Worm (Caenorhabditis elegans) whole organism, L1 larva: ENCODE data around the gene rpb-6.

Experiments used
- ama-1 ChIP-seq: fragments of 150-350 bp; optimal IDR thresholded peaks from 2 replicates; lab custom pipeline; 2014
- blmp-1 ChIP-seq: fragments of 150-350 bp; optimal IDR thresholded peaks from 2 replicates; lab custom pipeline; 2014; ENCODE audit warnings: missing biosample characterization, missing genetic modification characterization
- ceh-8 ChIP-seq: fragments of 200-800 bp; sonication (Bioruptor generic); optimal IDR thresholded peaks from 2 replicates; lab custom pipeline; 2018; ENCODE audit warnings: mild to moderate bottlenecking, missing genetic modification characterization, moderate library complexity, missing compliant biosample characterization
- ceh-82 ChIP-seq, 3 experiments: fragments of 150-350 bp in 1 of 3; sonication (generic microtip) in 2 of 3; optimal IDR thresholded peaks; 2 replicates each; lab custom pipeline; 2014 to 2017; ENCODE audit warnings: missing biosample characterization in 3 of 3, missing genetic modification characterization in 3 of 3
- ceh-90 ChIP-seq: sonication (generic microtip); optimal IDR thresholded peaks from 2 replicates; lab custom pipeline; 2016; ENCODE audit warnings: missing genetic modification characterization, missing compliant biosample characterization
- ces-1 ChIP-seq: fragments of 150-350 bp; optimal IDR thresholded peaks from 2 replicates; lab custom pipeline; 2014; ENCODE audit warnings: missing biosample characterization, missing genetic modification reagents, missing genetic modification characterization
- elt-3 ChIP-seq, 6 experiments: fragments of 150-350 bp in 1 of 6; sonication (generic microtip); optimal IDR thresholded peaks; 2 replicates each; lab custom pipeline; 2017 to 2018; ENCODE audit warnings: missing biosample characterization in 6 of 6, missing genetic modification characterization in 6 of 6, inconsistent platforms in 1 of 6
- fkh-10 ChIP-seq: sonication (generic microtip); optimal IDR thresholded peaks from 2 replicates; lab custom pipeline; 2017; ENCODE audit warnings: missing biosample characterization, missing genetic modification reagents, missing genetic modification characterization
- fkh-8 ChIP-seq: sonication (generic microtip); optimal IDR thresholded peaks from 2 replicates; lab custom pipeline; 2016; ENCODE audit warnings: mild to moderate bottlenecking, missing genetic modification characterization, missing compliant biosample characterization
- fos-1 ChIP-seq: fragments of 150-350 bp; optimal IDR thresholded peaks from 2 replicates; lab custom pipeline; 2014; ENCODE audit warnings: missing biosample characterization, missing genetic modification characterization
- hlh-17 ChIP-seq: fragments of 200-800 bp; sonication (Bioruptor generic); optimal IDR thresholded peaks from 2 replicates; lab custom pipeline; 2018; ENCODE audit warnings: missing genetic modification characterization, mild to moderate bottlenecking, missing compliant biosample characterization, moderate library complexity, borderline replicate concordance
- hpl-2 ChIP-seq: fragments of 150-350 bp; optimal IDR thresholded peaks from 2 replicates; lab custom pipeline; 2014; ENCODE audit warnings: missing biosample characterization, missing genetic modification reagents, missing genetic modification characterization
- isw-1 ChIP-seq: fragments of 200-800 bp; sonication (Bioruptor generic); IDR thresholded peaks from 2 replicates; pipeline ENCODE4 v1.3.6; 2022; ENCODE audit warnings: missing genetic modification characterization, missing compliant biosample characterization
- jun-1 ChIP-seq: fragments of 150-350 bp; optimal IDR thresholded peaks from 2 replicates; lab custom pipeline; 2014; ENCODE audit warnings: missing biosample characterization, missing genetic modification reagents, missing genetic modification characterization
- lin-13 ChIP-seq: fragments of 150-350 bp; optimal IDR thresholded peaks from 2 replicates; lab custom pipeline; 2014; ENCODE audit warnings: missing biosample characterization, missing genetic modification reagents, missing genetic modification characterization
- lin-35 ChIP-seq, 2 experiments: fragments of 150-350 bp; optimal IDR thresholded peaks; 2 replicates each; lab custom pipeline; 2014; ENCODE audit warnings: missing biosample characterization in 2 of 2, missing genetic modification characterization in 2 of 2, missing genetic modification reagents in 2 of 2
- lir-3 ChIP-seq: sonication (generic microtip); optimal IDR thresholded peaks from 2 replicates; lab custom pipeline; 2016; ENCODE audit warnings: mild to moderate bottlenecking, missing genetic modification characterization, moderate library complexity, missing compliant biosample characterization; ENCODE audit not compliant: poor library complexity
- lsy-2 ChIP-seq, 2 experiments: fragments of 150-350 bp; optimal IDR thresholded peaks; 2 replicates each; lab custom pipeline; 2014; ENCODE audit warnings: missing biosample characterization in 2 of 2, missing genetic modification characterization in 2 of 2
- mdl-1 ChIP-seq, 2 experiments: fragments of 150-350 bp; optimal IDR thresholded peaks; 2 replicates each; lab custom pipeline; 2014 to 2017; ENCODE audit warnings: missing biosample characterization in 2 of 2, missing genetic modification characterization in 2 of 2, inconsistent platforms in 1 of 2
- mep-1 ChIP-seq: fragments of 150-350 bp; optimal IDR thresholded peaks from 2 replicates; lab custom pipeline; 2014; ENCODE audit warnings: missing biosample characterization, missing genetic modification characterization
- nhr-12 ChIP-seq: sonication (generic microtip); optimal IDR thresholded peaks from 2 replicates; lab custom pipeline; 2017; ENCODE audit warnings: missing biosample characterization, missing genetic modification characterization
- nhr-237 ChIP-seq: fragments of 150-350 bp; optimal IDR thresholded peaks from 2 replicates; lab custom pipeline; 2014; ENCODE audit warnings: missing biosample characterization, missing genetic modification characterization
- nhr-28 ChIP-seq: fragments of 150-350 bp; optimal IDR thresholded peaks from 2 replicates; lab custom pipeline; 2014; ENCODE audit warnings: missing biosample characterization, missing genetic modification characterization
- nhr-47 ChIP-seq: sonication (generic microtip); optimal IDR thresholded peaks from 2 replicates; lab custom pipeline; 2016; ENCODE audit warnings: mild to moderate bottlenecking, missing genetic modification characterization, moderate library complexity, missing compliant biosample characterization
- nhr-71 ChIP-seq: sonication (generic microtip); optimal IDR thresholded peaks from 2 replicates; lab custom pipeline; 2016; ENCODE audit warnings: mild to moderate bottlenecking, missing genetic modification characterization, moderate library complexity, missing compliant biosample characterization
- nhr-76 ChIP-seq: sonication (generic microtip); optimal IDR thresholded peaks from 2 replicates; lab custom pipeline; 2017; ENCODE audit warnings: missing biosample characterization, missing genetic modification characterization
- nhr-77 ChIP-seq: fragments of 150-350 bp; optimal IDR thresholded peaks from 2 replicates; lab custom pipeline; 2014; ENCODE audit warnings: missing biosample characterization, missing genetic modification characterization
- nhr-84 ChIP-seq: sonication (generic microtip); optimal IDR thresholded peaks from 2 replicates; lab custom pipeline; 2017; ENCODE audit warnings: missing biosample characterization, missing genetic modification characterization
- nhr-90 ChIP-seq: sonication (generic microtip); optimal IDR thresholded peaks from 2 replicates; lab custom pipeline; 2016; ENCODE audit warnings: mild to moderate bottlenecking, missing genetic modification characterization, missing compliant biosample characterization; ENCODE audit not compliant: poor library complexity
- pag-3 ChIP-seq: sonication (generic microtip); optimal IDR thresholded peaks from 2 replicates; lab custom pipeline; 2017; ENCODE audit warnings: missing genetic modification characterization, mild to moderate bottlenecking, missing compliant biosample characterization, antibody characterized with exemption, borderline replicate concordance; ENCODE audit not compliant: insufficient read depth
- pax-3 ChIP-seq: fragments of 200-800 bp; sonication (Bioruptor generic); optimal IDR thresholded peaks from 2 replicates; lab custom pipeline; 2018; ENCODE audit warnings: mild to moderate bottlenecking, missing genetic modification characterization, moderate library complexity, missing compliant biosample characterization
- rnt-1 ChIP-seq: sonication (generic microtip); optimal IDR thresholded peaks from 2 replicates; lab custom pipeline; 2016; ENCODE audit warnings: mild to moderate bottlenecking, missing genetic modification characterization, moderate library complexity, missing compliant biosample characterization
- snu-23 ChIP-seq: sonication (generic microtip); optimal IDR thresholded peaks from 2 replicates; lab custom pipeline; 2016; ENCODE audit warnings: missing genetic modification characterization, missing compliant biosample characterization
- unc-130 ChIP-seq: fragments of 150-350 bp; optimal IDR thresholded peaks from 2 replicates; lab custom pipeline; 2017; ENCODE audit warnings: missing biosample characterization, missing genetic modification characterization, inconsistent platforms
- unc-30 ChIP-seq: sonication (generic microtip); optimal IDR thresholded peaks from 2 replicates; lab custom pipeline; 2017; ENCODE audit warnings: missing biosample characterization, missing genetic modification characterization
- unc-86 ChIP-seq: sonication (generic microtip); optimal IDR thresholded peaks from 2 replicates; lab custom pipeline; 2016; ENCODE audit warnings: missing genetic modification characterization, missing compliant biosample characterization
- vab-15 ChIP-seq: sonication (generic microtip); optimal IDR thresholded peaks from 2 replicates; lab custom pipeline; 2017; ENCODE audit warnings: missing genotype, mild to moderate bottlenecking, missing genetic modification characterization, missing compliant biosample characterization
- xbp-1 ChIP-seq: sonication (generic microtip); optimal IDR thresholded peaks from 2 replicates; lab custom pipeline; 2016; ENCODE audit warnings: missing genetic modification characterization, missing compliant biosample characterization
- zip-4 ChIP-seq: fragments of 200-800 bp; sonication (Bioruptor generic); optimal IDR thresholded peaks from 2 replicates; lab custom pipeline; 2018; ENCODE audit warnings: mild to moderate bottlenecking, missing genetic modification characterization, moderate library complexity, missing compliant biosample characterization

Gene rpb-6

ce11 chrII:10598039-10598438 is 18.9 kb downstream of the rpb-6 start, which contains the start of gene C14A4.8:
Gene C14A4.8 (minus strand): TSS chrII:10598139.
- TF ChIP-seq nhr-90 (tag; lab: Kevin White, UChicago) = no peak
- TF ChIP-seq elt-3 (tag; optimal IDR thresholded peaks at IDR 0.05; lab: Kevin White, UChicago) = no peak
- no peak for TF ChIP-seq pax-3 (tag; lab: Kevin White, UChicago)
- TF ChIP-seq ces-1 (GFP tag; lab: Kevin White, UChicago) = no peak
- no peak for TF ChIP-seq nhr-237 (tag; lab: Kevin White, UChicago)
- TF ChIP-seq, all 84 proteins: peak for 0

- no peak for TF ChIP-seq ceh-8 (GFP tag; lab: Kevin White, UChicago)
- TF ChIP-seq blmp-1 (tag; lab: Kevin White, UChicago) = peak; percentile 99
Observed at ce11 chrII:10598970-10599369, 19.8 kb downstream of the rpb-6 start, which contains the start of gene C14A4.9. Gene C14A4.9 (plus strand): TSS chrII:10599337.

ce11 chrII:10602184-10602583 is 23.0 kb downstream of the rpb-6 start, which contains the start of gene srv-2:
Gene srv-2 (minus strand): TSS chrII:10602284.
- TF ChIP-seq mep-1 (tag; lab: Kevin White, UChicago) = no peak
- TF ChIP-seq nhr-47 = no peak
- no peak for TF ChIP-seq lir-3 (tag; lab: Kevin White, UChicago)
- TF ChIP-seq lin-13 (GFP tag; lab: Kevin White, UChicago) = no peak

ce11 chrII:10603560-10603959 is 24.4 kb downstream of the rpb-6 start:
- TF ChIP-seq xbp-1 (no peak), fkh-10 (no peak), fos-1 (tag; lab: Kevin White, UChicago) (no peak), nhr-76 (tag; lab: Kevin White, UChicago) (no peak), rnt-1 (tag; lab: Kevin White, UChicago) (no peak), lsy-2 (tag; optimal IDR thresholded peaks at IDR 0.05; lab: Kevin White, UChicago) (no peak), snu-23 (GFP tag; lab: Kevin White, UChicago) (no peak), ceh-82 (tag; optimal IDR thresholded peaks at IDR 0.05; lab: Kevin White, UChicago) (no peak), nhr-90 (tag; lab: Kevin White, UChicago) (no peak), hpl-2 (GFP tag; lab: Kevin White, UChicago) (no peak), nhr-84 (tag; lab: Kevin White, UChicago) (no peak), nhr-12 (tag; lab: Kevin White, UChicago) (no peak), hlh-17 (GFP tag; lab: Kevin White, UChicago) (no peak)

ce11 chrII:10605512-10605911 is 26.3 kb downstream of the rpb-6 start, which contains the start of gene taf-13:
Gene taf-13 (minus strand): TSS chrII:10605612.
- TF ChIP-seq rnt-1 (tag; lab: Kevin White, UChicago) = no peak
- TF ChIP-seq lir-3 (tag; lab: Kevin White, UChicago) = no peak
- no peak for TF ChIP-seq unc-130

ce11 chrII:10607238-10607961 is 28.2 kb downstream of the rpb-6 start, which contains the start of gene ccm-3:
Gene ccm-3 (minus strand): TSS chrII:10607275.
- TF ChIP-seq hpl-2 (GFP tag; lab: Kevin White, UChicago) (no peak), isw-1 (GFP tag; lab: Robert Waterston, UW) (no peak; the same call in 1 of the 2 replicates), unc-30 (tag; lab: Kevin White, UChicago) (no peak), rnt-1 (tag; lab: Kevin White, UChicago) (peak; percentile 42), ceh-90 (no peak), nhr-71 (tag; lab: Kevin White, UChicago) (peak; percentile 52), nhr-47 (peak; percentile 30), xbp-1 (peak; percentile 23), lin-35 (GFP tag; optimal IDR thresholded peaks at IDR 0.05; lab: Kevin White, UChicago) (peak; percentile 46 to 51), blmp-1 (tag; lab: Kevin White, UChicago) (peak; percentile 98), mdl-1 (tag; optimal IDR thresholded peaks at IDR 0.05; lab: Kevin White, UChicago) (no peak), fkh-8 (tag; lab: Kevin White, UChicago) (peak; percentile 28), nhr-77 (tag; lab: Kevin White, UChicago) (no peak), ceh-82 (tag; optimal IDR thresholded peaks at IDR 0.05; lab: Kevin White, UChicago) (peak in 2 of 3 experiments; percentile 15 to 54), unc-86 (tag; lab: Kevin White, UChicago) (peak; percentile 1), pag-3 (tag; lab: Kevin White, UChicago) (no peak), zip-4 (GFP tag; lab: Kevin White, UChicago) (no peak), snu-23 (GFP tag; lab: Kevin White, UChicago) (peak; percentile 11), nhr-12 (tag; lab: Kevin White, UChicago) (no peak), nhr-28 (tag; lab: Kevin White, UChicago) (no peak), lin-13 (GFP tag; lab: Kevin White, UChicago) (peak; percentile 17), vab-15 (tag; lab: Kevin White, UChicago) (no peak), ama-1 (no peak), jun-1 (tag; lab: Kevin White, UChicago) (no peak)
